Fruit fly (Drosophila melanogaster) whole organism, embryonic: ENCODE measurements around the gene CG18262.
A peak's percentile ranks its signal among the peaks of the same experiment; 100 is the strongest.

Experiments
- Adf1 ChIP-seq: fragments of 200-800 bp; sonication (Bioruptor generic); IDR thresholded peaks from 2 replicates; pipeline ENCODE4 v1.3.6; 2022; ENCODE audit warnings: missing biosample characterization, missing genetic modification characterization
- CG10147 ChIP-seq: fragments of 200-800 bp; sonication (Bioruptor generic); optimal IDR thresholded peaks from 2 replicates; lab custom pipeline; 2019; ENCODE audit warnings: missing biosample characterization, mild to moderate bottlenecking, missing genetic modification characterization, moderate library complexity
- CG10979 ChIP-seq: fragments of 200-800 bp; sonication (Bioruptor generic); optimal IDR thresholded peaks from 2 replicates; lab custom pipeline; 2018; ENCODE audit warnings: missing biosample characterization, mild to moderate bottlenecking, missing genetic modification characterization, moderate library complexity
- CG11398 ChIP-seq: fragments of 200-800 bp; sonication (Bioruptor generic); optimal IDR thresholded peaks from 2 replicates; lab custom pipeline; 2016; ENCODE audit warnings: missing biosample characterization, missing genetic modification characterization
- CG11456 ChIP-seq: fragments of 200-800 bp; sonication (Bioruptor generic); IDR thresholded peaks from 3 replicates; pipeline ENCODE4 v1.3.6; 2022; ENCODE audit warnings: missing biosample characterization, missing genetic modification characterization
- CG11695 ChIP-seq: fragments of 200-800 bp; sonication (Bioruptor generic); IDR thresholded peaks from 3 replicates; pipeline ENCODE4 v1.3.6; 2022; ENCODE audit warnings: missing biosample characterization, missing genetic modification characterization
- CG12219 ChIP-seq: fragments of 200-800 bp; sonication (Bioruptor generic); optimal IDR thresholded peaks from 3 replicates; lab custom pipeline; 2018; ENCODE audit warnings: missing biosample characterization, mild to moderate bottlenecking, missing genetic modification characterization
- CG12236 ChIP-seq: fragments of 200-800 bp; sonication (Bioruptor generic); optimal IDR thresholded peaks from 2 replicates; lab custom pipeline; 2016; ENCODE audit warnings: missing biosample characterization, missing genetic modification characterization
- CG12659 ChIP-seq: fragments of 200-800 bp; sonication (Bioruptor generic); optimal IDR thresholded peaks from 3 replicates; lab custom pipeline; 2017; ENCODE audit warnings: mild to moderate bottlenecking, missing biosample characterization, missing genetic modification reagents, missing genetic modification characterization
- CG13624 ChIP-seq: fragments of 200-800 bp; sonication (Bioruptor generic); optimal IDR thresholded peaks from 2 replicates; lab custom pipeline; 2016; ENCODE audit warnings: missing biosample characterization, missing genetic modification characterization
- CG14014 ChIP-seq: fragments of 200-800 bp; sonication (Bioruptor generic); IDR thresholded peaks from 2 replicates; pipeline ENCODE4 v1.3.6; 2022; ENCODE audit warnings: missing biosample characterization, missing genetic modification characterization
- CG16813 ChIP-seq: fragments of 200-800 bp; sonication (Bioruptor generic); IDR thresholded peaks from 3 replicates; pipeline ENCODE4 v1.3.6; 2022; ENCODE audit warnings: missing biosample characterization, missing genetic modification characterization; ENCODE audit not compliant: partially characterized antibody
- CG16815 ChIP-seq: fragments of 200-800 bp; sonication (Bioruptor generic); optimal IDR thresholded peaks from 3 replicates; lab custom pipeline; 2017; ENCODE audit warnings: missing biosample characterization, mild to moderate bottlenecking, missing genetic modification characterization
- CG1832 ChIP-seq: fragments of 200-800 bp; sonication (Bioruptor generic); optimal IDR thresholded peaks from 2 replicates; lab custom pipeline; 2017; ENCODE audit warnings: missing biosample characterization, mild to moderate bottlenecking, missing genetic modification characterization, inconsistent platforms
- CG2678 ChIP-seq: fragments of 200-800 bp; sonication (Bioruptor generic); optimal IDR thresholded peaks from 3 replicates; lab custom pipeline; 2019; ENCODE audit warnings: missing biosample characterization, mild to moderate bottlenecking, missing genetic modification characterization, moderate library complexity
- CG30403 ChIP-seq: fragments of 200-800 bp; sonication (Bioruptor generic); optimal IDR thresholded peaks from 3 replicates; lab custom pipeline; 2016; ENCODE audit warnings: missing biosample characterization, missing genetic modification characterization
- CG32532 ChIP-seq: fragments of 200-800 bp; sonication (Bioruptor generic); IDR thresholded peaks from 2 replicates; pipeline ENCODE4 v1.3.6; 2022; ENCODE audit warnings: missing biosample characterization, missing genetic modification characterization
- CG3995 ChIP-seq: fragments of 200-800 bp; sonication (Bioruptor generic); optimal IDR thresholded peaks from 3 replicates; lab custom pipeline; 2016; ENCODE audit warnings: missing biosample characterization, missing genetic modification characterization
- CG4404 ChIP-seq: fragments of 200-800 bp; sonication (Bioruptor generic); IDR thresholded peaks from 2 replicates; pipeline ENCODE4 v1.3.6; 2022; ENCODE audit warnings: missing biosample characterization, missing genetic modification characterization
- CG6683 ChIP-seq: fragments of 200-800 bp; sonication (Bioruptor generic); optimal IDR thresholded peaks from 2 replicates; lab custom pipeline; 2017; ENCODE audit warnings: missing biosample characterization, mild to moderate bottlenecking, missing genetic modification characterization, missing genetic modification reagents
- CG8290 ChIP-seq, 3 experiments: fragments of 200-800 bp; sonication (Bioruptor generic); optimal IDR thresholded peaks; 2 replicates each; lab custom pipeline; 2016 to 2019; ENCODE audit warnings: missing biosample characterization in 3 of 3, missing genetic modification characterization in 3 of 3, mild to moderate bottlenecking in 2 of 3, moderate library complexity in 1 of 3
- CG8944 ChIP-seq: fragments of 200-800 bp; sonication (Bioruptor generic); optimal IDR thresholded peaks from 3 replicates; lab custom pipeline; 2016; ENCODE audit warnings: missing biosample characterization, missing genetic modification characterization
- CTCF ChIP-seq: fragments of 200-800 bp; sonication (Bioruptor generic); optimal IDR thresholded peaks from 2 replicates; lab custom pipeline; 2017; ENCODE audit warnings: missing biosample characterization, mild to moderate bottlenecking, missing genetic modification characterization, moderate library complexity
- Dip2 ChIP-seq: fragments of 200-800 bp; sonication (Bioruptor generic); IDR thresholded peaks from 2 replicates; pipeline ENCODE4 v1.3.6; 2022; ENCODE audit warnings: missing biosample characterization, missing genetic modification characterization
- Ets65A ChIP-seq: fragments of 200-800 bp; sonication (Bioruptor generic); peaks from one replicate; lab custom pipeline; 2016; ENCODE audit warnings: missing biosample characterization, missing genetic modification characterization
- Fer2 ChIP-seq: fragments of 200-800 bp; sonication (Bioruptor generic); optimal IDR thresholded peaks from 2 replicates; lab custom pipeline; 2018; ENCODE audit warnings: missing biosample characterization, mild to moderate bottlenecking, missing genetic modification characterization, moderate library complexity
- Gsc ChIP-seq: fragments of 200-800 bp; sonication (Bioruptor generic); IDR thresholded peaks from 2 replicates; pipeline ENCODE4 v1.3.6; 2022; ENCODE audit warnings: missing biosample characterization, missing genetic modification characterization
- H15 ChIP-seq: fragments of 200-800 bp; sonication (Bioruptor generic); IDR thresholded peaks from 3 replicates; pipeline ENCODE4 v1.3.6; 2022; ENCODE audit warnings: missing biosample characterization, missing genetic modification characterization
- MBD-R2 ChIP-seq: fragments of 200-800 bp; sonication (Bioruptor generic); IDR thresholded peaks from 2 replicates; pipeline ENCODE4 v1.3.6; 2022; ENCODE audit warnings: missing biosample characterization, missing genetic modification characterization
- Trl ChIP-seq, 3 experiments: fragments of >200 bp in 2 of 3; fragments of 200-800 bp in 1 of 3; sonication (Bioruptor generic) in 1 of 3; optimal IDR thresholded peaks; 2 replicates in 1 of 3; 3 replicates in 2 of 3; lab custom pipeline; 2016 to 2017; ENCODE audit warnings: missing biosample characterization in 1 of 3, missing genetic modification characterization in 1 of 3
- Xbp1 ChIP-seq: fragments of 200-800 bp; sonication (Bioruptor generic); optimal IDR thresholded peaks from 3 replicates; lab custom pipeline; 2016; ENCODE audit warnings: missing biosample characterization, mild to moderate bottlenecking, missing genetic modification characterization
- ap ChIP-seq: fragments of 200-800 bp; sonication (Bioruptor generic); IDR thresholded peaks from 2 replicates; pipeline ENCODE4 v1.3.6; 2022; ENCODE audit warnings: missing biosample characterization, missing genetic modification characterization
- ase ChIP-seq: fragments of 200-800 bp; sonication (Bioruptor generic); IDR thresholded peaks from 3 replicates; pipeline ENCODE4 v1.3.6; 2022; ENCODE audit warnings: missing biosample characterization, missing genetic modification characterization
- bowl ChIP-seq: fragments of 200-800 bp; sonication (Bioruptor generic); IDR thresholded peaks from 2 replicates; pipeline ENCODE4 v1.3.6; 2022; ENCODE audit warnings: missing biosample characterization, missing genetic modification characterization
- cad ChIP-seq: fragments of >200 bp; optimal IDR thresholded peaks from 2 replicates; lab custom pipeline; 2017; ENCODE audit warnings: missing biosample characterization, missing genetic modification characterization
- chm ChIP-seq: fragments of 200-800 bp; sonication (Bioruptor generic); IDR thresholded peaks from 2 replicates; pipeline ENCODE4 v1.3.6; 2022; ENCODE audit warnings: missing biosample characterization, missing genetic modification characterization
- ci ChIP-seq: fragments of 200-800 bp; sonication (Bioruptor generic); IDR thresholded peaks from 3 replicates; pipeline ENCODE4 v1.3.6; 2022; ENCODE audit warnings: missing biosample characterization, missing genetic modification characterization
- disco-r ChIP-seq: fragments of 200-800 bp; sonication (Bioruptor generic); optimal IDR thresholded peaks from 2 replicates; lab custom pipeline; 2016; ENCODE audit warnings: missing biosample characterization, missing genetic modification characterization
- gcm ChIP-seq: fragments of 200-800 bp; sonication (Bioruptor generic); optimal IDR thresholded peaks from 2 replicates; lab custom pipeline; 2019; ENCODE audit warnings: missing biosample characterization, mild to moderate bottlenecking, missing genetic modification characterization, moderate library complexity
- gcm2 ChIP-seq: fragments of 200-800 bp; sonication (Bioruptor generic); optimal IDR thresholded peaks from 2 replicates; lab custom pipeline; 2016; ENCODE audit warnings: missing biosample characterization, missing genetic modification characterization
- gt ChIP-seq: fragments of 200-800 bp; sonication (Bioruptor generic); IDR thresholded peaks from 2 replicates; pipeline ENCODE4 v1.3.6; 2022; ENCODE audit warnings: missing biosample characterization, missing genetic modification characterization
- kni ChIP-seq: fragments of 200-800 bp; sonication (Bioruptor generic); optimal IDR thresholded peaks from 3 replicates; lab custom pipeline; 2017; ENCODE audit warnings: mild to moderate bottlenecking, missing biosample characterization, missing genetic modification reagents, missing genetic modification characterization
- mam ChIP-seq: fragments of 200-800 bp; sonication (Bioruptor generic); optimal IDR thresholded peaks from 3 replicates; lab custom pipeline; 2016; ENCODE audit warnings: missing biosample characterization, missing genetic modification characterization
- odd ChIP-seq: fragments of 200-800 bp; sonication (Bioruptor generic); optimal IDR thresholded peaks from 2 replicates; lab custom pipeline; 2017; ENCODE audit warnings: missing biosample characterization, mild to moderate bottlenecking, missing genetic modification characterization
- otp ChIP-seq: fragments of 200-800 bp; sonication (Bioruptor generic); IDR thresholded peaks from 3 replicates; pipeline ENCODE4, ENCODE4 v1.3.6; 2022; ENCODE audit warnings: missing biosample characterization, missing genetic modification characterization
- pfk ChIP-seq: fragments of 200-800 bp; sonication (Bioruptor generic); optimal IDR thresholded peaks from 2 replicates; lab custom pipeline; 2018; ENCODE audit warnings: missing biosample characterization, mild to moderate bottlenecking, missing genetic modification characterization, moderate library complexity
- pho ChIP-seq: fragments of 200-800 bp; sonication (Bioruptor generic); optimal IDR thresholded peaks from 2 replicates; lab custom pipeline; 2016; ENCODE audit warnings: missing biosample characterization, missing genetic modification characterization
- phol ChIP-seq: fragments of 200-800 bp; sonication (Bioruptor generic); optimal IDR thresholded peaks from 3 replicates; lab custom pipeline; 2018; ENCODE audit warnings: missing biosample characterization, mild to moderate bottlenecking, missing genetic modification characterization, moderate library complexity
- pum ChIP-seq: fragments of 200-800 bp; sonication (Bioruptor generic); optimal IDR thresholded peaks from 2 replicates; lab custom pipeline; 2016; ENCODE audit warnings: missing biosample characterization, missing genetic modification characterization
- sob ChIP-seq: fragments of 200-800 bp; sonication (Bioruptor generic); IDR thresholded peaks from 2 replicates; pipeline ENCODE4 v1.3.6; 2022; ENCODE audit warnings: missing biosample characterization, missing genetic modification characterization
- vfl ChIP-seq: fragments of 200-800 bp; sonication (Bioruptor generic); optimal IDR thresholded peaks from 2 replicates; lab custom pipeline; 2016; ENCODE audit warnings: missing biosample characterization, missing genetic modification characterization
- wdn ChIP-seq: fragments of 200-800 bp; sonication (Bioruptor generic); IDR thresholded peaks from 2 replicates; pipeline ENCODE4 v1.3.6; 2022; ENCODE audit warnings: missing biosample characterization, missing genetic modification characterization
- zf30C ChIP-seq: fragments of 200-800 bp; sonication (Bioruptor generic); optimal IDR thresholded peaks from 3 replicates; lab custom pipeline; 2018; ENCODE audit warnings: missing biosample characterization, mild to moderate bottlenecking, missing genetic modification characterization

The CG18262 gene

dm6 chrX:8152718-8153117 is at the start of gene CG18262 (continued):
- TF ChIP-seq gcm2 (GFP tag; lab: Kevin White, UChicago): no peak
- no peak for TF ChIP-seq CG8290 (GFP tag; optimal IDR thresholded peaks at IDR 0.05; lab: Kevin White, UChicago)
- TF ChIP-seq CG8290 (tag; optimal IDR thresholded peaks at IDR 0.05; lab: Kevin White, UChicago): no peak
- TF ChIP-seq phol (tag; lab: Kevin White, UChicago): no peak
- TF ChIP-seq mam (GFP tag; lab: Kevin White, UChicago): no peak
- no peak for TF ChIP-seq kni (GFP tag; lab: Kevin White, UChicago)
- peak; percentile 21 for TF ChIP-seq CG13624 (GFP tag; lab: Kevin White, UChicago)
- peak; percentile 96 for TF ChIP-seq MBD-R2
- no peak for TF ChIP-seq cad (GFP tag; lab: Kevin White, UChicago)
- TF ChIP-seq ci (GFP tag; lab: Robert Waterston, UW): 0 out of 3 replicates have a peak, but pooled peaks have one; percentile 26
- no peak for TF ChIP-seq ap
- no peak for TF ChIP-seq Adf1 (GFP tag; lab: Robert Waterston, UW)
- no peak for TF ChIP-seq vfl (GFP tag; lab: Kevin White, UChicago)
- no peak for TF ChIP-seq CG6683
- no peak for TF ChIP-seq gcm
- TF ChIP-seq chm: no peak
- no peak for TF ChIP-seq CG12659 (GFP tag; lab: Kevin White, UChicago)
- peak; percentile 23 for TF ChIP-seq CTCF
- TF ChIP-seq sob (GFP tag; lab: Robert Waterston, UW): 0 out of 2 replicates have a peak, but pooled peaks have one; percentile 16
- no peak for TF ChIP-seq Xbp1 (GFP tag; lab: Kevin White, UChicago)
- no peak for TF ChIP-seq Gsc (GFP tag; lab: Robert Waterston, UW)
- no peak for TF ChIP-seq CG11695
- no peak for TF ChIP-seq CG10147 (GFP tag; lab: Kevin White, UChicago)
- TF ChIP-seq wdn: no peak
- no peak for TF ChIP-seq CG4404 (GFP tag; lab: Robert Waterston, UW)
- TF ChIP-seq disco-r (GFP tag; lab: Kevin White, UChicago): no peak
- no peak for TF ChIP-seq CG16815 (GFP tag; lab: Kevin White, UChicago)
- no peak for TF ChIP-seq odd (GFP tag; lab: Kevin White, UChicago)
- no peak for TF ChIP-seq CG8944 (GFP tag; lab: Kevin White, UChicago)
- TF ChIP-seq bowl (GFP tag; lab: Robert Waterston, UW): no peak
- no peak for TF ChIP-seq pho (GFP tag; lab: Kevin White, UChicago)
- no peak for TF ChIP-seq CG1832
- TF ChIP-seq CG30403 (GFP tag; lab: Kevin White, UChicago): no peak
- TF ChIP-seq gt (GFP tag; lab: Robert Waterston, UW): no peak
- no peak for TF ChIP-seq pum
- no peak for TF ChIP-seq zf30C (GFP tag; lab: Kevin White, UChicago)
- no peak for TF ChIP-seq CG12236 (GFP tag; lab: Kevin White, UChicago)
- no peak for TF ChIP-seq CG16813 (GFP tag; lab: Robert Waterston, UW)
- no peak for TF ChIP-seq Ets65A (GFP tag; lab: Kevin White, UChicago)
- no peak for TF ChIP-seq Fer2 (tag; lab: Kevin White, UChicago)
- TF ChIP-seq CG14014 (GFP tag; lab: Robert Waterston, UW): no peak
- no peak for TF ChIP-seq ase (GFP tag; lab: Robert Waterston, UW)
- no peak for TF ChIP-seq CG10979 (tag; lab: Kevin White, UChicago)
- TF ChIP-seq CG2678 (tag; lab: Kevin White, UChicago): no peak
- TF ChIP-seq CG32532: no peak
- no peak for TF ChIP-seq CG11456 (GFP tag; lab: Robert Waterston, UW)
- TF ChIP-seq Dip2 (GFP tag; lab: Robert Waterston, UW): no peak
- TF ChIP-seq Trl (optimal IDR thresholded peaks at IDR 0.05; lab: Kevin White, UChicago): no peak
- TF ChIP-seq Trl (GFP tag; optimal IDR thresholded peaks at IDR 0.05; lab: Kevin White, UChicago): no peak
- TF ChIP-seq pfk (GFP tag; lab: Kevin White, UChicago): no peak
- TF ChIP-seq H15 (GFP tag; lab: Robert Waterston, UW): no peak
- no peak for TF ChIP-seq CG3995
- no peak for TF ChIP-seq otp (GFP tag; lab: Robert Waterston, UW)
- no peak for TF ChIP-seq CG12219 (GFP tag; lab: Kevin White, UChicago)
- TF ChIP-seq CG11398: no peak
